Fruit fly (Drosophila melanogaster): Measurements from ENCODE around the gene eEF1gamma.

Gene eEF1gamma

DNA sequence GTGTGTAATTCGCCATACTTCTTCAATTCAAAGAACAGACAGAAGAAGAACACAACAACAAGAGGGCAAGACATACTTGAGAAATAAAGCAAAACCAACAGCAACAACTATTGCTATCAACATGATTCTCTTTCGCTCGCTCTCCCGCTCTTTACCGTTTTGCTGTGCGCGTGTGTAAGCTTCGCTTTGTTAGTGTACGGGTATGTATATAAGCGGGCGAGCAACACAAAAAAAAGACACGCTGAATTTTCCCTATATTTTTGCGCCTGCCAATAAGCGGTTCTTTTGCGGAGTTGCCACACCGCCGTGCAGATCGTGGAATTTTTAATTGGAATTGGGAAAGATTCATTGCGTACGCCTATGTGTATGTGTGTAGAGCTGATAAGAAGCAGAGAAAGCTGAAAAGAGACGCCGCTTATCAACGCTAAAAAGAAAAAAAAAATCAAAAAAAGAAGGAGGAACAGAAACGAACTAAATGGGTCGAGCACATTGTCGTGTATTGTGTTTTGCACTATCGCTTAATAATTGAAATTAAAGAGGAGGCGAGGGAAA, 4.9 kb upstream of the eEF1gamma start (continued):
- TF ChIP-seq mirr (GFP tag; optimal IDR thresholded peaks at IDR 0.05) (no peak), Hr78 (GFP tag; optimal IDR thresholded peaks at IDR 0.05) (no peak), CG13123 (GFP tag; optimal IDR thresholded peaks at IDR 0.05) (no peak), Lhr (GFP tag; optimal IDR thresholded peaks at IDR 0.05) (no peak), cg (GFP tag; optimal IDR thresholded peaks at IDR 0.05) (peak; percentile 62), MBD-R2 (GFP tag; IDR thresholded peaks at IDR 0.05) (no peak), CHES-1-like (GFP tag; optimal IDR thresholded peaks at IDR 0.05) (peak; percentile 16), pan (optimal IDR thresholded peaks at IDR 0.05) (no peak), pan (GFP tag; optimal IDR thresholded peaks at IDR 0.05 in 1 of 2, IDR thresholded peaks at IDR 0.05 in 1 of 2) (peak in 1 of 2 experiments; percentile 25), nerfin-1 (tag; optimal IDR thresholded peaks at IDR 0.05) (peak; percentile 63), grau (tag; optimal IDR thresholded peaks at IDR 0.05) (peak; percentile 4), CG6683 (GFP tag; optimal IDR thresholded peaks at IDR 0.05) (no peak), Med (GFP tag) (peak; percentile 55), pros (GFP tag; optimal IDR thresholded peaks at IDR 0.05) (peak; percentile 67), phol (tag; optimal IDR thresholded peaks at IDR 0.05) (no peak), CG10431 (GFP tag; optimal IDR thresholded peaks at IDR 0.05) (no peak), CG8281 (tag; optimal IDR thresholded peaks at IDR 0.05) (no peak), CG4730 (GFP tag; IDR thresholded peaks at IDR 0.05) (no peak), hbn (GFP tag; IDR thresholded peaks at IDR 0.05; ENCODE audit: partially characterized antibody) (no peak), gsb (GFP tag; IDR thresholded peaks at IDR 0.05) (no peak), CG11398 (GFP tag; optimal IDR thresholded peaks at IDR 0.05) (no peak), CG31365 (tag; optimal IDR thresholded peaks at IDR 0.05) (no peak), tup (GFP tag; optimal IDR thresholded peaks at IDR 0.05) (no peak), BtbVII (GFP tag; optimal IDR thresholded peaks at IDR 0.05) (peak; percentile 24), CG14860 (GFP tag; IDR thresholded peaks at IDR 0.05; ENCODE audit: partially characterized antibody) (no peak), vnd (GFP tag; IDR thresholded peaks at IDR 0.05; ENCODE audit: partially characterized antibody) (no peak), CG3847 (GFP tag; IDR thresholded peaks at IDR 0.05) (no peak), CG11723 (GFP tag; optimal IDR thresholded peaks at IDR 0.05) (no peak), lab (GFP tag; optimal IDR thresholded peaks at IDR 0.05) (peak; percentile 29), CG4707 (GFP tag; optimal IDR thresholded peaks at IDR 0.05) (no peak), nau (GFP tag; optimal IDR thresholded peaks at IDR 0.05) (no peak), dan (GFP tag; IDR thresholded peaks at IDR 0.05) (no peak), CG1647 (GFP tag; optimal IDR thresholded peaks at IDR 0.05) (no peak), CG15011 (GFP tag; optimal IDR thresholded peaks at IDR 0.05) (no peak), bsh (GFP tag; optimal IDR thresholded peaks at IDR 0.05) (peak in 1 of 2 experiments; percentile 47), schlank (tag; optimal IDR thresholded peaks at IDR 0.05) (no peak), ttk (GFP tag; IDR thresholded peaks at IDR 0.05) (no peak), Hsf (GFP tag; optimal IDR thresholded peaks at IDR 0.05) (no peak), CG3281 (GFP tag; optimal IDR thresholded peaks at IDR 0.05) (no peak), CG30020 (tag; optimal IDR thresholded peaks at IDR 0.05) (no peak), CG7745 (tag; optimal IDR thresholded peaks at IDR 0.05) (no peak), CG11085 (GFP tag; IDR thresholded peaks at IDR 0.05) (no peak), bab2 (GFP tag; optimal IDR thresholded peaks at IDR 0.05) (no peak), pfk (GFP tag; optimal IDR thresholded peaks at IDR 0.05) (peak; percentile 40), CG34224 (GFP tag; IDR thresholded peaks at IDR 0.05; ENCODE audit: partially characterized antibody) (no peak), CG4282 (GFP tag; optimal IDR thresholded peaks at IDR 0.05) (no peak), CG31224 (GFP tag; IDR thresholded peaks at IDR 0.05) (no peak), pnt (GFP tag; optimal IDR thresholded peaks at IDR 0.05) (no peak), lilli (GFP tag; optimal IDR thresholded peaks at IDR 0.05) (peak; percentile 5), odd (GFP tag; optimal IDR thresholded peaks at IDR 0.05) (peak; percentile 8)

All from whole organism, embryonic.